Worm (Caenorhabditis elegans) whole organism, L4/young adult: ENCODE results near the gene srh-55.

Experiments used
- dao-5 ChIP-seq: sonication (generic microtip); optimal IDR thresholded peaks from 2 replicates; lab custom pipeline; 2016; ENCODE audit warnings: missing genotype, missing genetic modification characterization, moderate library complexity, missing compliant biosample characterization
- him-1 ChIP-seq: sonication (generic microtip); optimal IDR thresholded peaks from 2 replicates; lab custom pipeline; 2016; ENCODE audit warnings: missing genotype, missing genetic modification reagents, missing genetic modification characterization, missing compliant biosample characterization

ce11 chrV:15199768-15200167 is 46.4 kb downstream of the srh-55 start, which contains the start of gene Y75B12B.10:
- TF ChIP-seq dao-5 (no peak), him-1 (no peak)
